Worm (Caenorhabditis elegans): ENCODE data around the gene arrd-10.

Gene arrd-10

DNA sequence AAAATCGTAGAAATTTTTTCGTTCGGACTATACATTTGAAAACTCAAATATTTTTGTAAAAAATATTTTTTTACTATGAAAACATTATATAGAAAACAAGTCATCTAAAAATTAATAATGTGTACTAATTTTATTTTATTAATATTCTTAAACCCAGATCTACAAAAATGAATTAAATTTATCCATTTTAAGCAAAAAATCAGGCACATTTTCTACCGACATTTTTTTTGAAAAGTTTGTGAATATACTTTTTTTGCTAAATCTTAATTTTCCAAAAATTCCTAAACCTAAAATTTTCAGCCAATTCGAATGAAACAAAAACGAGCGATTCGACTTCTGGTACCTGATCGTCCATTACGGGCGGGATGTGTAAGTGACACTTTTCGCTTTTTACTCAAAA, at the start of gene arrd-10:
arrd-10 (plus strand) TSS at position 301 of the 400 bp plus-strand sequence.
- TF ChIP-seq unc-86 (tag; optimal IDR thresholded peaks at IDR 0.05): no peak
- TF ChIP-seq nhr-90 (tag; optimal IDR thresholded peaks at IDR 0.05; ENCODE audit: poor library complexity): no peak
- TF ChIP-seq alr-1 (tag; optimal IDR thresholded peaks at IDR 0.05; ENCODE audit: borderline replicate concordance): no peak
- no peak for TF ChIP-seq pag-3 (tag; optimal IDR thresholded peaks at IDR 0.05; ENCODE audit: borderline replicate concordance, insufficient read depth)
- no peak for TF ChIP-seq skn-1 (tag; optimal IDR thresholded peaks at IDR 0.05)
- no peak for TF ChIP-seq hlh-17 (GFP tag; optimal IDR thresholded peaks at IDR 0.05; ENCODE audit: borderline replicate concordance)
- TF ChIP-seq nhr-20 (tag; optimal IDR thresholded peaks at IDR 0.05): no peak
- TF ChIP-seq fos-1 (tag; optimal IDR thresholded peaks at IDR 0.05): no peak
- TF ChIP-seq snpc-4 (tag; optimal IDR thresholded peaks at IDR 0.05): no peak
- TF ChIP-seq ces-1 (GFP tag; optimal IDR thresholded peaks at IDR 0.05): no peak
- TF ChIP-seq tlp-1 (tag; optimal IDR thresholded peaks at IDR 0.05): no peak
- TF ChIP-seq fkh-10 (GFP tag; optimal IDR thresholded peaks at IDR 0.05): no peak
- no peak for TF ChIP-seq mef-2 (tag; optimal IDR thresholded peaks at IDR 0.05)

DNA sequence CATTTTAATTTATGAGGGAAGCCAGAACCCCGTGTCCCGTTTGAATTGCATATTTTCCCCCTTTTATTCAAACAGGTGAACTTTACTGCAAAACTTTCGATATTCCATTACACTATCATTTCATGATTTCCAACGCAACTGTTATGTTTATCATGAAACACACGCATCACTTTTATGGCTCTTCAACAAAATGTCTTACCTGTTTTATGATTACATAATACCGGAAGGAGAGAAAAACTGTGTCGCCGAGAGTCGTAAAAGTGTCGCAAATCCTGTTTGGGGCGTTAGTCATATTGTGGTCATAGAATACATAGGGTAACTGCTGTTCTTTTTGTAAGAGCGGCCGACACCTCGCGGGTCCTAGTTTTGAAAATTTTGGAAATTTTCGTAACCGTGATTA, 47.5 kb upstream of the arrd-10 start:
- TF ChIP-seq elt-2 (tag; optimal IDR thresholded peaks at IDR 0.05): peak; percentile 14
- TF ChIP-seq lin-35 (GFP tag; optimal IDR thresholded peaks at IDR 0.05): no peak
- no peak for TF ChIP-seq lsy-2 (tag; optimal IDR thresholded peaks at IDR 0.05)
- TF ChIP-seq nhr-20 (tag; optimal IDR thresholded peaks at IDR 0.05): no peak
- TF ChIP-seq pax-3 (tag; optimal IDR thresholded peaks at IDR 0.05): no peak
- TF ChIP-seq swsn-7 (tag; optimal IDR thresholded peaks at IDR 0.05): no peak
- TF ChIP-seq pag-3 (tag; optimal IDR thresholded peaks at IDR 0.05; ENCODE audit: borderline replicate concordance, insufficient read depth): no peak

ce11 chrII:12895078-12895670, 44.7 kb upstream of the arrd-10 start, which contains the start of the genes clec-62 and clec-63:
TSS of gene clec-62 (minus strand) at chrII:12895128.
TSS of gene clec-63 (plus strand) at chrII:12895638.
- TF ChIP-seq efl-1 (optimal IDR thresholded peaks at IDR 0.05): no peak
- TF ChIP-seq efl-1 (GFP tag; optimal IDR thresholded peaks at IDR 0.05 in 1 of 2): no peak
- peak; percentile 21 for TF ChIP-seq pax-3 (tag; optimal IDR thresholded peaks at IDR 0.05)
- TF ChIP-seq nhr-28 (tag; optimal IDR thresholded peaks at IDR 0.05): no peak
- TF ChIP-seq pqm-1 (tag; optimal IDR thresholded peaks at IDR 0.05): peak; percentile 35
- TF ChIP-seq elt-2 (tag; optimal IDR thresholded peaks at IDR 0.05): peak; percentile 81
- peak; percentile 55 for TF ChIP-seq tlp-1 (tag; optimal IDR thresholded peaks at IDR 0.05)
- TF ChIP-seq nhr-76 (tag; optimal IDR thresholded peaks at IDR 0.05): no peak
- no peak for TF ChIP-seq fkh-10 (GFP tag; optimal IDR thresholded peaks at IDR 0.05)
- TF ChIP-seq ceh-82 (tag; optimal IDR thresholded peaks at IDR 0.05): no peak
- no peak for TF ChIP-seq nhr-77 (tag; optimal IDR thresholded peaks at IDR 0.05)
- no peak for TF ChIP-seq unc-98 (GFP tag; IDR thresholded peaks at IDR 0.05)
- TF ChIP-seq sup-37 (GFP tag; optimal IDR thresholded peaks at IDR 0.05): no peak

ce11 chrII:12896666-12897065, 43.2 kb upstream of the arrd-10 start:
- no peak for TF ChIP-seq pqm-1 (tag; optimal IDR thresholded peaks at IDR 0.05)
- TF ChIP-seq isw-1 (GFP tag; IDR thresholded peaks at IDR 0.05): no peak
- no peak for TF ChIP-seq unc-86 (tag; optimal IDR thresholded peaks at IDR 0.05)
- no peak for TF ChIP-seq lin-14 (GFP tag; optimal IDR thresholded peaks at IDR 0.05)
- TF ChIP-seq ztf-11 (tag; optimal IDR thresholded peaks at IDR 0.05): no peak

- no peak for TF ChIP-seq efl-1 (optimal IDR thresholded peaks at IDR 0.05)
- TF ChIP-seq efl-1 (GFP tag; optimal IDR thresholded peaks at IDR 0.05 in 1 of 2): peak in 1 of 2 experiments; percentile 69
- no peak for TF ChIP-seq nhr-237 (tag; optimal IDR thresholded peaks at IDR 0.05)
Measured at ce11 chrII:12897361-12897760, 42.5 kb upstream of the arrd-10 start.

- TF ChIP-seq C34B4.2 (tag; optimal IDR thresholded peaks at IDR 0.05): no peak
- TF ChIP-seq fkh-10 (GFP tag; optimal IDR thresholded peaks at IDR 0.05): no peak
Measured at ce11 chrII:12897942-12898341, 42.0 kb upstream of the arrd-10 start, which contains the start of gene clec-64. TSS of gene clec-64 (plus strand) at chrII:12898242.
